Fruit fly (Drosophila melanogaster) whole organism: ENCODE data around the gene galla-2.

ENCODE experiments used
- CG8478 ChIP-seq: fragments of >200 bp; optimal IDR thresholded peaks from 2 replicates; lab custom pipeline; 2018; ENCODE audit warnings: inconsistent platforms
- Dll ChIP-seq: fragments of >200 bp; optimal IDR thresholded peaks from 2 replicates; lab custom pipeline; 2017
- EcR ChIP-seq, 2 experiments: fragments of >200 bp; optimal IDR thresholded peaks; 2 replicates each; lab custom pipeline; 2017; ENCODE audit warnings: missing biosample characterization in 2 of 2, missing genetic modification characterization in 2 of 2, missing genetic modification reagents in 2 of 2
- pan ChIP-seq: fragments of >200 bp; optimal IDR thresholded peaks from 2 replicates; lab custom pipeline; 2017
- psq ChIP-seq: fragments of >200 bp; optimal IDR thresholded peaks from 2 replicates; lab custom pipeline; 2017
- usp ChIP-seq: fragments of >200 bp; optimal IDR thresholded peaks from 2 replicates; lab custom pipeline; 2017; ENCODE audit warnings: missing biosample characterization, missing genetic modification characterization, mixed read lengths

Gene galla-2

DNA sequence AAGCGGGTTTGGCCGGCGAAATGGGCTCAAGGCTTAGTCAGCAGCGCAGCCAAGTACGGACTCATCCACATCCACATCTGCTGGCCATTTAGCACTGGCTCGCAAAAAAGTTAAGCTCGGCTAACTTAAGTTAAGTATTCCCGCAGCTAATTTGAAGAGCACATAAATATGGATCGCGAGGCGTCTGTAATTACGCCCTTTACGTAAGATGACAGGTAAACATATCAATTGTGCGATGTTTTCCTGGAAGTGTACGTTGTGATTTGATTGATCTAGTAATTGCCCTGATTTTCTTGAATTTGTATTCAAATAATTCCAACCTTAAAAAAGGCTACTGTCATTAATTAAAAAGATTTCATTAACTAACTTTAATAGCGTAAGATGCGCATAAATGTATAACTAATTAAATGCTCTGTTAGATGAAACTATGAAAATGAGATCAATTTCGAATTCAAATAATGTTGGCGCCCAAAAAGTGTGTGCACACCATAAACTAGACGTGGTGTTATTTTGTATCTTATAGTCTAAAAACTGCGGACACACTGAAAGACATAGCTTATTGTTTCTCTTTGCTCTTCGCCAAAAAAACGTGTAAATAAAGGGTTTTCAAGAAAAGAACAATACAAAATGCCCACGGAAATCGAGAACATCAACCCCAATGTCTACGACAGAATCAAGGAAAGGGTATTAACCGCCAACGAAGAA is at the start of gene galla-2, which contains the start of gene CG6409:
galla-2 (plus strand) TSS at position 555 of the 705 bp plus-strand sequence.
CG6409 (minus strand) TSS at position 51 of the 705 bp plus-strand sequence.
- TF ChIP-seq usp (GFP tag; lab: Kevin White, UChicago): no peak
- TF ChIP-seq EcR (GFP tag; optimal IDR thresholded peaks at IDR 0.05; lab: Kevin White, UChicago): no peak
- TF ChIP-seq pan (lab: Kevin White, UChicago): no peak
- TF ChIP-seq psq (lab: Kevin White, UChicago): no peak
- TF ChIP-seq Dll (lab: Kevin White, UChicago): no peak
- no peak for TF ChIP-seq CG8478 (lab: Kevin White, UChicago)

DNA sequence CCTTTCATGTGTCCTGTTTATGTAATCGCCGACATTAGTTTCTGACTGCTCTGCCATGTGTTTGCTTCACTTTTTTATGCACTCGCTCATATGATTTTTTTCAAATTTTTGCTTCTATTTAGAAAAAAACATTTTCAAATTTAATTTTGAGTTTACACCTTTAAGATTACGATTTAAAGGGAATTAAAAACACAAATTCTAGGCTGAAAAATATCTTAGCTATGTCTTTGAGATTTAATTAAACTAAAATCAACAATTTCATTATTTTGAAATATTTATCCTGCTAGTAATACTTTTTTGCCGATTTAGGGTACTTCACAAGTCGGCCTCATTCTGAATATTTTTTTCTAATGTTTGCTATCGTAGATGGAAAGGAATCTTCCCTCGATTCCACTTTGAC is 49.5 kb upstream of the galla-2 start:
- TF ChIP-seq pan (lab: Kevin White, UChicago) (no peak), usp (GFP tag; lab: Kevin White, UChicago) (no peak), CG8478 (lab: Kevin White, UChicago) (no peak), EcR (GFP tag; optimal IDR thresholded peaks at IDR 0.05; lab: Kevin White, UChicago) (no peak), Dll (lab: Kevin White, UChicago) (no peak), psq (lab: Kevin White, UChicago) (no peak)

DNA sequence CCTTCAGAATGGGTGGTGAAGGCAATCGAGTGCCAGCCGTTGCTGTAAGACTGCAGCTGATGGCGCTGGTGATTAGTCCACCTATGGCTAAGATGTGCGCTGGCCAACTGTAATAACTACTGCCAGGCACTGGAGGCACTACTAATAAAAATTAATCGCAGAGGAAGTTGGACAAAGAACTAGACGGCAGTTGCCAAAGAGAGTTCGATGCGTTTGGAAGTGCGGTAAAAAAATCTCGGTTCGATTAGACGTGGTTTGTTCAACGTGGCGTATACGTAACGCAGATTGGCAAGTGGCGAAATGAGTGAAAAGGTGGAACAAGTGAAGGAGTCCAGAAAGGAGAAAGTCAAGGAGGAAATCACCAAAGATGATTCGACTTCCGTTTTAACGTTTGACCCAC is 47.5 kb upstream of the galla-2 start, which contains the start of gene tna:
tna (plus strand) TSS at position 301 of the 400 bp plus-strand sequence.
- TF ChIP-seq CG8478 (lab: Kevin White, UChicago): no peak
- no peak for TF ChIP-seq EcR (GFP tag; optimal IDR thresholded peaks at IDR 0.05; lab: Kevin White, UChicago)
- no peak for TF ChIP-seq pan (lab: Kevin White, UChicago)
- TF ChIP-seq psq (lab: Kevin White, UChicago): no peak
- no peak for TF ChIP-seq Dll (lab: Kevin White, UChicago)
- TF ChIP-seq usp (GFP tag; lab: Kevin White, UChicago): no peak

DNA sequence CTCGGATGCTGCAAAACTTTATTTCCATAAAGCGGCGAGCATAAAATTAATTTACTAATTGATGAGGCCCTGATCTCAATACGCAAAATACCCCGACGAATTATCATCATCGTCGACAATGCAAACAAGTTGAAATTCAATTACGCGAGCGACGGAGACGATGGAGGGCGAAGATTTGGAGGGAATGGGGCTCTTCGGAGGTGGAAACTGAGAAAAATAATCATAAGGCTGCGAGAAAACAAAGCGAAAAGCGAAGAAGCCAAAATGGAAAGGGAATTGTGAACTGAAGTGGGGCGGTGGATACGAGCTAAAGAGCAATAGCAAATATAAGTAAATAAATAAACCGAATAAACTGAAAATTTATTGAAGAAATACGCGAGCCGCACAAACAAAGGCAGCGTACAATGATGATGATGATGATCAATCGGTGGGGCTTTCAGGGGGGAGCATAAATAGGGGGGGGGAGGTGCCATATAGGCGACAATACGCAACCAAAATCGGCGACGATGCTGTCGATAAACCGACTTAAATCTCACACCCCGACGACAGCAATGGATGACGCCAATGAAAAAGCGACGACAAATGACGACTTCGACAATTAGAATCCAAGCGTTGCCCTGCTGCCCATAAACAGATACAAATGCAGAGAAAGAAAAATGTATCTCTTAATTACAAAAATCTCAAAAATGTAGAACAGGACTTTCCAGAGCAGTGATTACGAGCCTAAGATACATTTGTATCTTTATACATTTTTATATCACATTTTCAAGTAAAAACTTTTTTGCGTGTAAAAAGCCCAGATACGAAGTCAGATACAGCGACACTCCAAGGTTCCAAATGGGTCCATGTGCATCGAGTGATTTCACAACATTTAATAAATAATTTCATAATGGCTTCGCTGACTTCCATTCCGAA is 44.6 kb upstream of the galla-2 start:
- TF ChIP-seq EcR (GFP tag; optimal IDR thresholded peaks at IDR 0.05; lab: Kevin White, UChicago) (no peak), pan (lab: Kevin White, UChicago) (no peak), CG8478 (lab: Kevin White, UChicago) (no peak), usp (GFP tag; lab: Kevin White, UChicago) (no peak), psq (lab: Kevin White, UChicago) (no peak), Dll (lab: Kevin White, UChicago) (no peak)

DNA sequence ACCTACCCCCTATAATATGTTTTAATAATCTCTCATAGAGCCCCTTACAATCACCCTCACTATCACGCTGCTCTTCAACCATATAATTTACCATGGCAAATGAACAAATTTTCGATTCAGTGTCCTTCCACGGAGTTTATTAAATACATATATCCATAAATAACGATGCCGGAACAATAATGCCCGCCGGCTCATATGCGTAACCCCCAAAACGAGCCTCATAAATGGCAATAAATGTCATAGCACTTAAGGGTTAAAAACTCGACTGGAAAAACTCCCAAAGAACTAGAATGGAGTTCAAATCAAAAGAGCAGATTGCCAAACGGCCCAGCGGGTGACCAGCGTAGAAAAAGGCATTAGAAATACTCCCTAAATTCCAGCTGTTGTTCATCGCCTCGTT is 41.8 kb upstream of the galla-2 start:
- TF ChIP-seq pan (lab: Kevin White, UChicago): no peak
- TF ChIP-seq EcR (GFP tag; optimal IDR thresholded peaks at IDR 0.05; lab: Kevin White, UChicago): no peak
- no peak for TF ChIP-seq usp (GFP tag; lab: Kevin White, UChicago)
- no peak for TF ChIP-seq CG8478 (lab: Kevin White, UChicago)
- no peak for TF ChIP-seq Dll (lab: Kevin White, UChicago)
- TF ChIP-seq psq (lab: Kevin White, UChicago): no peak

DNA sequence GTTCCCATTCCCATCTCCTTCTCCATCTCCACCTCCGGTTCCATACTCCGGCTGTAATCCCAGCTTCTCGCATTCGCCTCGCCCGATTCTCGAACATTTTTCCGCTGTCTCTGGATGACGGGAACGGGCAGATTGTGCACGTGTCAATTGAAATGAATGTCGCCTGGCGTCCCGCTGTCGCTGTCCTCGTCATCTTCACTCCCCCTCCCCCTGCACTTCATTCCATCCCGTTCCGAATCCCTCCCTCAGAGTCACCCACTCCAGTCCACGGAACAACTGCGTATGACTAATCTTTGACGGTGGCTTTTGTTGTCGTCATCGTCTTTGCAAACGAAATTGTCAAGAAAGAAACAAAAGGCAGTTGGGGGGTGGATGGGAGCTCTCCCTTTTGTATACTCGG is 40.8 kb upstream of the galla-2 start:
- no peak for TF ChIP-seq Dll (lab: Kevin White, UChicago)

DNA sequence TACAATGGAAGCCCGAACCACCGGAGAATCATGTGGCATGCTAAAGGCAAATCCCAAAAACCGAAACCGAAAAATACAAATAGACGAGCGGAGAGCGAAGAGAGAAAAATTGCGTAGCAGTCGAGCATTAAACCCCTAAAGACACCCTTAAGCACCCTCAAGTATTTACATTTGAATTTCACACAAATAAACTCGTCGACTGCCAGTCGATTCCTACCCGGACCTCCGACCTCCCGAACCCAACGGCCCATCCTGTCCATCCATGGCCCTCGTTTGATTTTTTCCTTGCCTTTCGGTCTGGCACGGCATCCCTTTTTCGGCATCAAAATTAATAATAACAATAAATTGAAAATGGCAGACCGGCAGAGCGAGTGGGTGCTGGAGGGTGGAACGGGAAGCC is 39.9 kb upstream of the galla-2 start:
- TF ChIP-seq pan (lab: Kevin White, UChicago) (no peak), Dll (lab: Kevin White, UChicago) (no peak), EcR (GFP tag; optimal IDR thresholded peaks at IDR 0.05; lab: Kevin White, UChicago) (no peak), psq (lab: Kevin White, UChicago) (no peak), CG8478 (lab: Kevin White, UChicago) (no peak), usp (GFP tag; lab: Kevin White, UChicago) (no peak)

DNA sequence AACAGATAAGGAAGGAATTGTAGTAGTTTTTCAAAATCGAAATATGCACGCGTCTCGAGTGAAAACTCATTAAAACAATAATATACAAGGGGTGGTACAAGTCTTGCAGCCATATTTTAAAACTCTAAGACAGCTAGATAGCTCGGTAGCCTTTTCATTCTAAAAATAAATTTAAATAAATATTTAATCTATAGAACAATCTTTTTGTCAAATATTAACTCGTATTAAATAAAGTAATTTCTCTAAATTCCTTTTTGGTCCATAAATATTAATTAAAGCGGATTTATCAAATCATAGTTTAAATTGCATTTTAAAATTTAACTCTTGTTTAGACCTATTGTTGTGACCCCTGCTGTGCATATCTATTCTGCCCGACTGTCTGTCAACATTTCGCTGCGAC is 39.4 kb upstream of the galla-2 start:
- TF ChIP-seq CG8478 (lab: Kevin White, UChicago): no peak
- TF ChIP-seq usp (GFP tag; lab: Kevin White, UChicago): no peak
- no peak for TF ChIP-seq psq (lab: Kevin White, UChicago)
- TF ChIP-seq Dll (lab: Kevin White, UChicago): no peak
- TF ChIP-seq pan (lab: Kevin White, UChicago): no peak
- TF ChIP-seq EcR (GFP tag; optimal IDR thresholded peaks at IDR 0.05; lab: Kevin White, UChicago): no peak

DNA sequence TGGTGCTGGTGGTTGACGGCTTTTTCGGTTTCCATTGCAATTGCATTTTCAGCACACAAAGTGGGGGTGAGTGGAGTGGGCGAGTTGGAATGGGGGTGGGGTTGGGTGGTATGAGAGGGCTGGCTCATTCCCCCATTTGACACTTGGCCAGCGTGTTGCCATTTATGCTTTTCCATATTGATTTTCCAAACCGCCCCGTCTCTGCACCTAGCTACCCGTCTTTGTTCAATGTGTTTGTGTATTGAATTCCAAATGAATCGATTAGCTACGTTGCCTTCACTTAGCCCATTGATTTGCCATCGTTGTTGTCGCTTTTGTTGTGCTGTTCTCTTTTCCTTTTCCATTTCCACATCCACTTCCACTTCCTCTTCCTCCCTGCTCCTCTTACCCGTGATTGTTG is 39.0 kb upstream of the galla-2 start:
- TF ChIP-seq usp (GFP tag; lab: Kevin White, UChicago) (no peak), Dll (lab: Kevin White, UChicago) (no peak)

DNA sequence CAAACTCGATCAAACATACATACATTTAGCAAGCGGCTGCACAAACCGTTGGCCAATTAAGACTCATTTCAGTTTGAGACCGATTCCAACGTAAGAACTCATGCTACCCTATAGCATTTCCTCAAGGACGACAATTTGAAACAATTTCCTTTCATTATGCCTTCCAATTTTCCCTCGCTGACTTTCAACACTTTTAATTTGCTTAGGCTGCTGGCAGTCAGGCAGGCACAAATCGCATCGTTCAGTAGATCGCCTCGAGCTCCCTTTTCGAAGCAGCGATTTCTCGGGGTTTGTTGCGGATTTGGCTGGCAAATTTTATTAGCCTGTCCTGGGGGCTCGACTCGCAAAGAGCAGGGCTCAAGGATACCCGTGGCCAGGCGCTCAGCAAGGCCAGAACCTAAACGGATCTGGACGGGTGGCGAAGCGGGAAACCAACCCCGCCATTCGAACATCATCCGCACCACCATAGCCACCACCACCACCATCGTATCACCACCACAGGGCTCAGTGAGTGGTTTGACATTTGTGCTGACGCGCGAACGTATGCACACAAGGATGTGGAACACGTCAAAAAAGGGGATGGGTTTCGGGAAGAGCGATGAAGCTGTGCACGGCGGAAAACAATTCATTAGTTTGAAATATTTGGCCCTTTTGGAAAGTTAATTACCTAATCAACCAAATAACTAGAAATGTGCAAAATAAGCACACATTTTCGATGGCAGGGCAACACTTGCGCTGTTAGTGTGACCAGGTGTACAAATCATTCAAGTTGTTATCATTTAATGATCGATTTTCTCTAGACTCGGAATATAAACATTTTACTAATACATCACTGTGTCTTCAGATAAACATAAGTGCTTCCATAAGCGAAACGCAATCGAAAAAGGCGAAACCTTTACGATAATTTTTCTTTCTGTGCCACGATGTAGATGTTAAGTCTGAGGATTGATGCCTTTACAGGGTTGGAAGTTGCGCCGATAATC is 37.9 kb upstream of the galla-2 start:
- TF ChIP-seq CG8478 (lab: Kevin White, UChicago) (no peak), EcR (GFP tag; optimal IDR thresholded peaks at IDR 0.05; lab: Kevin White, UChicago) (no peak), psq (lab: Kevin White, UChicago) (no peak), usp (GFP tag; lab: Kevin White, UChicago) (no peak), Dll (lab: Kevin White, UChicago) (no peak), pan (lab: Kevin White, UChicago) (no peak)
